Worm (Caenorhabditis elegans): ENCODE results near the gene srlf-31.

DNA sequence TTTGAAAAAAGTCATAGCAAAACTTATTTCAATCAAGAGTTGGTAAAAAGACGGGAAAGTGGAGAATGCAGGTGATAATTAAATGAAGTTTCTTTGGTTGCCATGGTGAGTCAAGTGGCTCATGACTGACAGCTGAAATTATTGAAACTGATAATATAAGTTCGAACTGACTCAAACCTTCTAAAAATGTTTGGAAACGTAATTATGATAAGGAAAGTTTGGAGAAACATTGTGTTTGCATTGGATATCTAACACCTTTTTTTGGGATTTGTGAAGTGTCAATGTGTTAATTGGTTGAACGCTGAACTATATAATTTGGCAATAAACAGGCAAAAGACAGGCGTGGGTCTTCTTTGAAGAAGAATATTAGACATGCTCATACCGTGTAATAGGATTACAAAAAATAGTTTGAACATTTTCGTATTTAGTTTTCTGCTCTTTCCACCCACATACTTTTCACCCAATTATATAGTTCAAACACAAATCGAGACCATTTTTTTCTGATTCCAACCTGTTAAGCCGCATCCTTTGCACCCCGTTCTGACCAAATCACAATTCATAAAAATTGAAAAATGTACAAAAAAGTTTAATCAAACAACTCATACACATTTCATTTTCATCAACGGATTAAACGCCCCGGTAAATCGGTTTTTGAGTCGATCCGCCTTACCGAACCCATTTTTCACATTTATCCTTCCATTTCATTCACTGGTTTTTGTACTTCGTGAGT lies 2.5 kb upstream of the srlf-31 start, which contains the start of the genes srlf-33 and srlf-32:
- TF ChIP-seq dao-5 (tag; optimal IDR thresholded peaks at IDR 0.05) (no peak), W03F9.2 (tag; optimal IDR thresholded peaks at IDR 0.05) (no peak)

All from whole organism, L4/young adult.